Worm (Caenorhabditis elegans) whole organism, midembryonic: ENCODE measurements around the gene twk-16.

Experiments used
- cog-1 ChIP-seq: sonication (generic microtip); optimal IDR thresholded peaks from 2 replicates; lab custom pipeline; 2016; ENCODE audit warnings: missing genetic modification characterization, missing compliant biosample characterization
- flt-1 ChIP-seq: fragments of 200-800 bp; sonication (Bioruptor generic); IDR thresholded peaks from 2 replicates; pipeline ENCODE4 v1.3.6; 2022; ENCODE audit warnings: missing genetic modification characterization, missing compliant biosample characterization
- med-1 ChIP-seq: sonication (generic microtip); optimal IDR thresholded peaks from 2 replicates; lab custom pipeline; 2017; ENCODE audit warnings: missing genetic modification characterization, mild to moderate bottlenecking, missing compliant biosample characterization, antibody characterized with exemption, missing genetic modification reagents; ENCODE audit not compliant: insufficient read depth
- ztf-23 ChIP-seq: fragments of 200-800 bp; sonication (Bioruptor generic); IDR thresholded peaks from 2 replicates; pipeline ENCODE4 v1.3.6; 2022; ENCODE audit warnings: missing genetic modification reagents, missing genetic modification characterization, missing compliant biosample characterization
- ztf-29 ChIP-seq: fragments of 200-800 bp; sonication (Bioruptor generic); IDR thresholded peaks from 2 replicates; pipeline ENCODE4 v1.3.6; 2022; ENCODE audit warnings: missing genetic modification reagents, missing genetic modification characterization, missing compliant biosample characterization

- TF ChIP-seq med-1 (GFP tag; lab: Kevin White, UChicago) (no peak), ztf-23 (GFP tag; lab: Robert Waterston, UW) (no peak), flt-1 (GFP tag; lab: Robert Waterston, UW) (no peak), ztf-29 (GFP tag; lab: Robert Waterston, UW) (no peak), cog-1 (tag; lab: Kevin White, UChicago) (no peak)
Observed at ce11 chrX:3126233-3126632, 45.3 kb downstream of the twk-16 start.
